Fruit fly (Drosophila melanogaster) whole organism, embryonic: ENCODE results near the gene 5-HT7.
A peak's percentile ranks its signal among the peaks of the same experiment; 100 is the strongest.

ENCODE experiments used
- Bgb ChIP-seq: fragments of 200-800 bp; sonication (Bioruptor generic); IDR thresholded peaks from 2 replicates; pipeline ENCODE4 v1.3.6; 2022; ENCODE audit warnings: missing biosample characterization, missing genetic modification characterization; ENCODE audit not compliant: partially characterized antibody
- CG10321 ChIP-seq: fragments of 200-800 bp; sonication (Bioruptor generic); IDR thresholded peaks from 2 replicates; pipeline ENCODE4 v1.3.6; 2022; ENCODE audit warnings: missing biosample characterization, missing genetic modification characterization
- CG10543 ChIP-seq: fragments of 200-800 bp; sonication (Bioruptor generic); optimal IDR thresholded peaks from 3 replicates; lab custom pipeline; 2017; ENCODE audit warnings: missing biosample characterization, mild to moderate bottlenecking, missing genetic modification characterization, moderate library complexity
- CG10565 ChIP-seq: fragments of 200-800 bp; sonication (Bioruptor generic); optimal IDR thresholded peaks from 3 replicates; lab custom pipeline; 2016; ENCODE audit warnings: missing biosample characterization, mild to moderate bottlenecking, missing genetic modification characterization
- CG12071 ChIP-seq: fragments of 200-800 bp; sonication (Bioruptor generic); optimal IDR thresholded peaks from 3 replicates; lab custom pipeline; 2018; ENCODE audit warnings: missing biosample characterization, mild to moderate bottlenecking, missing genetic modification characterization
- CG12104 ChIP-seq: fragments of 200-800 bp; sonication (Bioruptor generic); optimal IDR thresholded peaks from 3 replicates; lab custom pipeline; 2016; ENCODE audit warnings: missing biosample characterization, missing genetic modification characterization
- CG12219 ChIP-seq: fragments of 200-800 bp; sonication (Bioruptor generic); optimal IDR thresholded peaks from 3 replicates; lab custom pipeline; 2018; ENCODE audit warnings: missing biosample characterization, mild to moderate bottlenecking, missing genetic modification characterization
- CG12942 ChIP-seq: fragments of 200-800 bp; sonication (Bioruptor generic); optimal IDR thresholded peaks from 3 replicates; lab custom pipeline; 2016; ENCODE audit warnings: missing biosample characterization, missing genetic modification characterization
- CG14014 ChIP-seq: fragments of 200-800 bp; sonication (Bioruptor generic); IDR thresholded peaks from 2 replicates; pipeline ENCODE4 v1.3.6; 2022; ENCODE audit warnings: missing biosample characterization, missing genetic modification characterization
- CG15011 ChIP-seq: fragments of 200-800 bp; sonication (Bioruptor generic); optimal IDR thresholded peaks from 3 replicates; lab custom pipeline; 2018; ENCODE audit warnings: missing biosample characterization, mild to moderate bottlenecking, missing genetic modification characterization
- CG15479 ChIP-seq: fragments of 200-800 bp; sonication (Bioruptor generic); optimal IDR thresholded peaks from 3 replicates; lab custom pipeline; 2019; ENCODE audit warnings: missing biosample characterization, mild to moderate bottlenecking, missing genetic modification characterization, moderate library complexity
- CG15601 ChIP-seq: fragments of 200-800 bp; sonication (Bioruptor generic); optimal IDR thresholded peaks from 3 replicates; lab custom pipeline; 2019; ENCODE audit warnings: missing biosample characterization, mild to moderate bottlenecking, missing genetic modification characterization, moderate library complexity
- CG15696 ChIP-seq: fragments of 200-800 bp; sonication (Bioruptor generic); optimal IDR thresholded peaks from 2 replicates; lab custom pipeline; 2019; ENCODE audit warnings: missing biosample characterization, mild to moderate bottlenecking, missing genetic modification characterization, moderate library complexity
- CG16813 ChIP-seq: fragments of 200-800 bp; sonication (Bioruptor generic); IDR thresholded peaks from 3 replicates; pipeline ENCODE4 v1.3.6; 2022; ENCODE audit warnings: missing biosample characterization, missing genetic modification characterization; ENCODE audit not compliant: partially characterized antibody
- CG16815 ChIP-seq: fragments of 200-800 bp; sonication (Bioruptor generic); optimal IDR thresholded peaks from 3 replicates; lab custom pipeline; 2017; ENCODE audit warnings: missing biosample characterization, mild to moderate bottlenecking, missing genetic modification characterization
- CG2129 ChIP-seq: fragments of 200-800 bp; sonication (Bioruptor generic); IDR thresholded peaks from 2 replicates; pipeline ENCODE4 v1.3.6; 2022; ENCODE audit warnings: missing biosample characterization, missing genetic modification characterization; ENCODE audit not compliant: partially characterized antibody
- CG32772 ChIP-seq: fragments of 200-800 bp; sonication (Bioruptor generic); IDR thresholded peaks from 2 replicates; pipeline ENCODE4 v1.3.6; 2022; ENCODE audit warnings: missing biosample characterization, missing genetic modification characterization
- CG3995 ChIP-seq: fragments of 200-800 bp; sonication (Bioruptor generic); optimal IDR thresholded peaks from 3 replicates; lab custom pipeline; 2016; ENCODE audit warnings: missing biosample characterization, missing genetic modification characterization
- CG4360 ChIP-seq: fragments of 200-800 bp; sonication (Bioruptor generic); IDR thresholded peaks from 2 replicates; pipeline ENCODE4 v1.3.6; 2022; ENCODE audit warnings: missing biosample characterization, missing genetic modification characterization
- CG6175 ChIP-seq: fragments of 200-800 bp; sonication (Bioruptor generic); IDR thresholded peaks from 3 replicates; pipeline ENCODE4 v1.3.6; 2022; ENCODE audit warnings: missing biosample characterization, missing genetic modification characterization
- CG6254 ChIP-seq: fragments of 200-800 bp; sonication (Bioruptor generic); optimal IDR thresholded peaks from 3 replicates; lab custom pipeline; 2017; ENCODE audit warnings: mild to moderate bottlenecking, missing biosample characterization, missing genetic modification reagents, missing genetic modification characterization
- CG8359 ChIP-seq: fragments of 200-800 bp; sonication (Bioruptor generic); optimal IDR thresholded peaks from 2 replicates; lab custom pipeline; 2017; ENCODE audit warnings: missing biosample characterization, mild to moderate bottlenecking, missing genetic modification characterization, borderline replicate concordance
- CG8944 ChIP-seq: fragments of 200-800 bp; sonication (Bioruptor generic); optimal IDR thresholded peaks from 3 replicates; lab custom pipeline; 2016; ENCODE audit warnings: missing biosample characterization, missing genetic modification characterization
- CG9609 ChIP-seq: fragments of 200-800 bp; sonication (Bioruptor generic); optimal IDR thresholded peaks from 3 replicates; lab custom pipeline; 2016; ENCODE audit warnings: missing biosample characterization, missing genetic modification characterization
- D19A ChIP-seq: fragments of 200-800 bp; optimal IDR thresholded peaks from 3 replicates; lab custom pipeline; 2019; ENCODE audit warnings: missing biosample characterization, mild to moderate bottlenecking, missing genetic modification characterization, moderate library complexity
- Dp ChIP-seq: fragments of 200-800 bp; sonication (Bioruptor generic); optimal IDR thresholded peaks from 2 replicates; lab custom pipeline; 2018; ENCODE audit warnings: missing biosample characterization, mild to moderate bottlenecking, missing genetic modification characterization, moderate library complexity
- E2f2 ChIP-seq: fragments of 200-800 bp; sonication (Bioruptor generic); IDR thresholded peaks from 2 replicates; pipeline ENCODE4 v1.3.6; 2022; ENCODE audit warnings: missing biosample characterization, missing genetic modification characterization
- H15 ChIP-seq: fragments of 200-800 bp; sonication (Bioruptor generic); IDR thresholded peaks from 3 replicates; pipeline ENCODE4 v1.3.6; 2022; ENCODE audit warnings: missing biosample characterization, missing genetic modification characterization
- HLH4C ChIP-seq: fragments of 200-800 bp; sonication (Bioruptor generic); IDR thresholded peaks from 3 replicates; pipeline ENCODE4 v1.3.6; 2022; ENCODE audit warnings: missing biosample characterization, missing genetic modification characterization; ENCODE audit not compliant: partially characterized antibody
- HmgZ ChIP-seq: fragments of 200-800 bp; sonication (Bioruptor generic); optimal IDR thresholded peaks from 2 replicates; lab custom pipeline; 2018; ENCODE audit warnings: missing biosample characterization, mild to moderate bottlenecking, missing genetic modification characterization
- Lim3 ChIP-seq: fragments of 200-800 bp; sonication (Bioruptor generic); IDR thresholded peaks from 2 replicates; pipeline ENCODE4 v1.3.6; 2022; ENCODE audit warnings: missing biosample characterization, missing genetic modification characterization
- Lpt ChIP-seq: fragments of >200 bp; optimal IDR thresholded peaks from 2 replicates; lab custom pipeline; 2018; ENCODE audit warnings: missing biosample characterization, missing genetic modification characterization
- NK7.1 ChIP-seq: fragments of 200-800 bp; sonication (Bioruptor generic); optimal IDR thresholded peaks from 3 replicates; lab custom pipeline; 2016; ENCODE audit warnings: missing biosample characterization, missing genetic modification characterization
- Poxn ChIP-seq: fragments of 200-800 bp; sonication (Bioruptor generic); IDR thresholded peaks from 2 replicates; pipeline ENCODE4 v1.3.6; 2022; ENCODE audit warnings: missing biosample characterization, missing genetic modification characterization
- Ptx1 ChIP-seq: fragments of 200-800 bp; sonication (Bioruptor generic); IDR thresholded peaks from 2 replicates; pipeline ENCODE4 v1.3.6; 2022; ENCODE audit warnings: missing biosample characterization, missing genetic modification characterization
- Scr ChIP-seq: fragments of 200-800 bp; sonication (Bioruptor generic); IDR thresholded peaks from 2 replicates; pipeline ENCODE4 v1.3.6; 2022; ENCODE audit warnings: missing biosample characterization, missing genetic modification characterization; ENCODE audit not compliant: partially characterized antibody
- Trl ChIP-seq, 3 experiments: fragments of >200 bp in 2 of 3; fragments of 200-800 bp in 1 of 3; sonication (Bioruptor generic) in 1 of 3; optimal IDR thresholded peaks; 2 replicates in 1 of 3; 3 replicates in 2 of 3; lab custom pipeline; 2016 to 2017; ENCODE audit warnings: missing biosample characterization in 1 of 3, missing genetic modification characterization in 1 of 3
- Vsx1 ChIP-seq: fragments of 200-800 bp; sonication (Bioruptor generic); optimal IDR thresholded peaks from 2 replicates; lab custom pipeline; 2017; ENCODE audit warnings: missing biosample characterization, mild to moderate bottlenecking, missing genetic modification characterization, missing genetic modification reagents
- dm ChIP-seq: fragments of 200-800 bp; sonication (Bioruptor generic); optimal IDR thresholded peaks from 3 replicates; lab custom pipeline; 2016; ENCODE audit warnings: missing biosample characterization, missing genetic modification characterization
- dysf ChIP-seq: fragments of 200-800 bp; sonication (Bioruptor generic); IDR thresholded peaks from 3 replicates; pipeline ENCODE4 v1.3.6; 2022; ENCODE audit warnings: missing biosample characterization, missing genetic modification characterization
- fu2 ChIP-seq: fragments of 200-800 bp; sonication (Bioruptor generic); optimal IDR thresholded peaks from 2 replicates; lab custom pipeline; 2016; ENCODE audit warnings: missing biosample characterization, missing genetic modification characterization
- gt ChIP-seq: fragments of 200-800 bp; sonication (Bioruptor generic); IDR thresholded peaks from 2 replicates; pipeline ENCODE4 v1.3.6; 2022; ENCODE audit warnings: missing biosample characterization, missing genetic modification characterization
- jigr1 ChIP-seq: fragments of 200-800 bp; sonication (Bioruptor generic); IDR thresholded peaks from 3 replicates; pipeline ENCODE4 v1.3.6; 2022; ENCODE audit warnings: missing biosample characterization, missing genetic modification characterization
- onecut ChIP-seq: fragments of 200-800 bp; sonication (Bioruptor generic); IDR thresholded peaks from 2 replicates; pipeline ENCODE4 v1.3.6; 2022; ENCODE audit warnings: missing biosample characterization, missing genetic modification characterization
- prd ChIP-seq, 3 experiments: fragments of >200 bp in 2 of 3; fragments of 200-800 bp in 1 of 3; sonication (Bioruptor generic) in 1 of 3; optimal IDR thresholded peaks in 2 of 3; IDR thresholded peaks in 1 of 3; 2 replicates in 2 of 3; 3 replicates in 1 of 3; pipeline versions ENCODE4 v1.3.6 to Lab custom; 2017 to 2022; ENCODE audit warnings: missing biosample characterization in 1 of 3, missing genetic modification characterization in 1 of 3
- slp2 ChIP-seq: fragments of 200-800 bp; sonication (Bioruptor generic); optimal IDR thresholded peaks from 2 replicates; lab custom pipeline; 2016; ENCODE audit warnings: missing biosample characterization, missing genetic modification characterization
- tgo ChIP-seq: fragments of 200-800 bp; sonication (Bioruptor generic); IDR thresholded peaks from 3 replicates; pipeline ENCODE4 v1.3.6; 2022; ENCODE audit warnings: missing biosample characterization, missing genetic modification characterization
- tio ChIP-seq: fragments of 200-800 bp; sonication (Bioruptor generic); optimal IDR thresholded peaks from 2 replicates; lab custom pipeline; 2017; ENCODE audit warnings: missing biosample characterization, missing genetic modification characterization, inconsistent platforms

The 5-HT7 gene

DNA sequence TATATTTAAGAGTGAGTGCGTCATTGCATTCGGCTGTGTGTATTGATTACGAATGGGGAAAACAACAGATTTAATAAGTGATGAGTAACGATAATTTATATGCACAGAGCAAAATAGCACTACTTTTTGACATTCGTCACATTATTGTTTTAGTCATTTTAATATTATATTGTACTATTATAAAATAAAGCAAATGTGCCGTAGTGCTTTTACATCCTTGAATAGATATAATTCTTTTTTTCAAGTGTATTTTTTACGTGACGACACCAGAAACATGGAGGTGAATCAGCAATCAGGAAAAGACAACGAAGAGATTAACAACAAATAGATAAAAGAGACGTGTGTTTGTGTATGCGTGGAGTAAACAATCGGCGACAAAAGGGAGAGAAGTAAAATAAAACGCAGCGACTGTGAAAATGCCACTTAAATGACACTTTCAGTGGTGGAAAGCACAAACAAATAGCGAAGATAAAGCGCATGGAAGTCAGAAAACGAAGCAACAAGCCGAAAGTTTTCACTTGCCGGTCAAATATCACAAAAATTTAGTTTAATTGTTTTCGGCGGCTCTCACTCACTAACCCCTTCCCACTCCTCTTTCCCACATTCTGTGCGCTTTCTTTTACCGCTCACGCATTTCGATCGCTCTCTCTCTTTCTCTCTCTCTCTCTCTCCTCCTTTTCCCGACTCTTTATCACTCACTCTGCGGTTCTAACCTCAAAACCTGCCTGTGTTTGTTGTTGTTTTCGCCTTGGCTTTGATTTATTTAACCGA, 42.5 kb upstream of the 5-HT7 start (continued):
- peak; percentile 38 for TF ChIP-seq HmgZ
- TF ChIP-seq CG12071 (GFP tag; lab: Kevin White, UChicago): peak; percentile 58
- TF ChIP-seq CG2129 (GFP tag; lab: Robert Waterston, UW): no peak
- TF ChIP-seq CG15011 (GFP tag; lab: Kevin White, UChicago): peak; percentile 77
- peak; percentile 85 for TF ChIP-seq Ptx1 (GFP tag; lab: Robert Waterston, UW)
- peak; percentile 81 for TF ChIP-seq CG32772 (GFP tag; lab: Robert Waterston, UW)
- no peak for TF ChIP-seq Poxn
- TF ChIP-seq NK7.1 (GFP tag; lab: Kevin White, UChicago): no peak
- peak; percentile 51 for TF ChIP-seq CG12219 (GFP tag; lab: Kevin White, UChicago)
- TF ChIP-seq H15 (GFP tag; lab: Robert Waterston, UW): peak; percentile 64; the same call in 2 of the 3 replicates
- TF ChIP-seq jigr1 (GFP tag; lab: Robert Waterston, UW): peak; percentile 69; the same call in 1 of the 3 replicates
- peak; percentile 79 for TF ChIP-seq CG12104
- no peak for TF ChIP-seq prd (optimal IDR thresholded peaks at IDR 0.05; lab: Kevin White, UChicago)
- peak; percentile 89 for TF ChIP-seq prd (GFP tag; IDR thresholded peaks at IDR 0.05; lab: Robert Waterston, UW)
- no peak for TF ChIP-seq Lpt (GFP tag; lab: Kevin White, UChicago)
- TF ChIP-seq CG9609 (GFP tag; lab: Kevin White, UChicago): no peak
- TF ChIP-seq Scr: no peak
- TF ChIP-seq CG3995 (GFP tag; lab: Kevin White, UChicago): peak; percentile 42
- peak; percentile 45 for TF ChIP-seq CG10543 (GFP tag; lab: Kevin White, UChicago)
- TF ChIP-seq tio: peak; percentile 79
- TF ChIP-seq gt (GFP tag; lab: Robert Waterston, UW): no peak
- TF ChIP-seq CG16813 (GFP tag; lab: Robert Waterston, UW): no peak
- peak; percentile 47 for TF ChIP-seq E2f2 (GFP tag; lab: Robert Waterston, UW)
- peak; percentile 80 for TF ChIP-seq tgo (GFP tag; lab: Robert Waterston, UW)
- TF ChIP-seq onecut (GFP tag; lab: Robert Waterston, UW): peak; percentile 66; the same call in 1 of the 2 replicates
- peak; percentile 64 for TF ChIP-seq CG16815 (GFP tag; lab: Kevin White, UChicago)
- peak; percentile 69 for TF ChIP-seq CG12942 (GFP tag; lab: Kevin White, UChicago)
- no peak for TF ChIP-seq CG15479 (GFP tag; lab: Kevin White, UChicago)
- TF ChIP-seq CG8359 (GFP tag; lab: Kevin White, UChicago): peak; percentile 69
- TF ChIP-seq CG15601 (tag; lab: Kevin White, UChicago): peak; percentile 78
- TF ChIP-seq CG14014 (GFP tag; lab: Robert Waterston, UW): peak; percentile 70
- no peak for TF ChIP-seq fu2 (GFP tag; lab: Kevin White, UChicago)
- TF ChIP-seq Bgb (GFP tag; lab: Robert Waterston, UW): no peak
- TF ChIP-seq CG10321 (GFP tag; lab: Robert Waterston, UW): peak; percentile 44; the same call in 1 of the 2 replicates
- no peak for TF ChIP-seq Dp
- no peak for TF ChIP-seq Lim3 (GFP tag; lab: Robert Waterston, UW)
- peak; percentile 86 for TF ChIP-seq CG6254
- TF ChIP-seq CG8944 (GFP tag; lab: Kevin White, UChicago): no peak
- TF ChIP-seq D19A (tag; lab: Kevin White, UChicago): peak; percentile 85
- peak; percentile 81; the same call in 2 of the 3 replicates for TF ChIP-seq dysf (GFP tag; lab: Robert Waterston, UW)
- peak; percentile 71 for TF ChIP-seq CG15696 (tag; lab: Kevin White, UChicago)
- no peak for TF ChIP-seq dm (GFP tag; lab: Kevin White, UChicago)
- TF ChIP-seq Vsx1 (GFP tag; lab: Kevin White, UChicago): peak; percentile 69
- TF ChIP-seq Trl (optimal IDR thresholded peaks at IDR 0.05; lab: Kevin White, UChicago): peak; percentile 86 to 87
- no peak for TF ChIP-seq Trl (GFP tag; optimal IDR thresholded peaks at IDR 0.05; lab: Kevin White, UChicago)
- TF ChIP-seq CG4360 (GFP tag; lab: Robert Waterston, UW): peak; percentile 93
- peak; percentile 56; the same call in 1 of the 3 replicates for TF ChIP-seq CG6175 (GFP tag; lab: Robert Waterston, UW)
- TF ChIP-seq CG10565 (GFP tag; lab: Kevin White, UChicago): no peak
- no peak for TF ChIP-seq HLH4C (GFP tag; lab: Robert Waterston, UW)
- no peak for TF ChIP-seq slp2 (GFP tag; lab: Kevin White, UChicago)
